Worm (Caenorhabditis elegans) whole organism, L1 larva: ENCODE measurements around the gene R02F2.8.

Source experiments
- alr-1 ChIP-seq: fragments of 200-800 bp; sonication (Bioruptor generic); optimal IDR thresholded peaks from 2 replicates; lab custom pipeline; 2018; ENCODE audit warnings: borderline replicate concordance, mild to moderate bottlenecking, missing genetic modification characterization, missing compliant biosample characterization
- aly-2 ChIP-seq: fragments of 150-350 bp; optimal IDR thresholded peaks from 2 replicates; lab custom pipeline; 2014; ENCODE audit warnings: missing biosample characterization, missing genetic modification characterization
- ceh-82 ChIP-seq, 3 experiments: fragments of 150-350 bp in 1 of 3; sonication (generic microtip) in 2 of 3; optimal IDR thresholded peaks; 2 replicates each; lab custom pipeline; 2014 to 2017; ENCODE audit warnings: missing biosample characterization in 3 of 3, missing genetic modification characterization in 3 of 3
- ces-1 ChIP-seq: fragments of 150-350 bp; optimal IDR thresholded peaks from 2 replicates; lab custom pipeline; 2014; ENCODE audit warnings: missing biosample characterization, missing genetic modification reagents, missing genetic modification characterization
- efl-1 ChIP-seq, 4 experiments: fragments of 150-350 bp; optimal IDR thresholded peaks in 3 of 4; peaks in 1 of 4; 1 replicate in 1 of 4; 2 replicates in 3 of 4; lab custom pipeline; 2014; ENCODE audit warnings: missing biosample characterization in 2 of 4, missing genetic modification characterization in 2 of 4, missing genetic modification reagents in 2 of 4
- elt-2 ChIP-seq: sonication (generic microtip); optimal IDR thresholded peaks from 2 replicates; lab custom pipeline; 2016; ENCODE audit warnings: missing genetic modification characterization, mild to moderate bottlenecking, inconsistent platforms, missing compliant biosample characterization, missing genetic modification reagents
- ets-5 ChIP-seq: fragments of 200-800 bp; sonication (Bioruptor generic); IDR thresholded peaks from 2 replicates; pipeline ENCODE4 v1.3.6; 2022; ENCODE audit warnings: missing genetic modification characterization, missing compliant biosample characterization
- fkh-4 ChIP-seq: sonication (generic microtip); optimal IDR thresholded peaks from 2 replicates; lab custom pipeline; 2016; ENCODE audit warnings: missing compliant biosample characterization, missing genetic modification characterization, borderline replicate concordance
- hlh-17 ChIP-seq: fragments of 200-800 bp; sonication (Bioruptor generic); optimal IDR thresholded peaks from 2 replicates; lab custom pipeline; 2018; ENCODE audit warnings: missing genetic modification characterization, mild to moderate bottlenecking, missing compliant biosample characterization, moderate library complexity, borderline replicate concordance
- hlh-4 ChIP-seq: sonication (generic microtip); optimal IDR thresholded peaks from 2 replicates; lab custom pipeline; 2016; ENCODE audit warnings: mild to moderate bottlenecking, missing genetic modification characterization, missing compliant biosample characterization
- hpl-2 ChIP-seq: fragments of 150-350 bp; optimal IDR thresholded peaks from 2 replicates; lab custom pipeline; 2014; ENCODE audit warnings: missing biosample characterization, missing genetic modification reagents, missing genetic modification characterization
- irx-1 ChIP-seq: sonication (generic microtip); optimal IDR thresholded peaks from 2 replicates; lab custom pipeline; 2016; ENCODE audit warnings: missing genetic modification characterization, missing compliant biosample characterization
- lin-14 ChIP-seq: fragments of 200-800 bp; sonication (Bioruptor generic); optimal IDR thresholded peaks from 2 replicates; lab custom pipeline; 2018; ENCODE audit warnings: mild to moderate bottlenecking, missing genetic modification characterization, moderate library complexity, missing compliant biosample characterization
- lin-15B ChIP-seq: fragments of 150-350 bp; sonication (generic microtip); optimal IDR thresholded peaks from 3 replicates; lab custom pipeline; 2014; ENCODE audit warnings: missing biosample characterization, missing genetic modification characterization
- lir-3 ChIP-seq: sonication (generic microtip); optimal IDR thresholded peaks from 2 replicates; lab custom pipeline; 2016; ENCODE audit warnings: mild to moderate bottlenecking, missing genetic modification characterization, moderate library complexity, missing compliant biosample characterization; ENCODE audit not compliant: poor library complexity
- mab-9 ChIP-seq: fragments of 200-800 bp; sonication (Bioruptor generic); IDR thresholded peaks from 2 replicates; pipeline ENCODE4 v1.3.6; 2022; ENCODE audit warnings: missing genetic modification reagents, missing genetic modification characterization, missing compliant biosample characterization
- mdl-1 ChIP-seq, 2 experiments: fragments of 150-350 bp; optimal IDR thresholded peaks; 2 replicates each; lab custom pipeline; 2014 to 2017; ENCODE audit warnings: missing biosample characterization in 2 of 2, missing genetic modification characterization in 2 of 2, inconsistent platforms in 1 of 2
- nhr-20 ChIP-seq: sonication (generic microtip); optimal IDR thresholded peaks from 2 replicates; lab custom pipeline; 2016; ENCODE audit warnings: mild to moderate bottlenecking, missing genetic modification characterization, missing compliant biosample characterization
- nhr-237 ChIP-seq: fragments of 150-350 bp; optimal IDR thresholded peaks from 2 replicates; lab custom pipeline; 2014; ENCODE audit warnings: missing biosample characterization, missing genetic modification characterization
- nhr-71 ChIP-seq: sonication (generic microtip); optimal IDR thresholded peaks from 2 replicates; lab custom pipeline; 2016; ENCODE audit warnings: mild to moderate bottlenecking, missing genetic modification characterization, moderate library complexity, missing compliant biosample characterization
- nhr-85 ChIP-seq: sonication (generic microtip); peaks from one replicate; lab custom pipeline; 2016; ENCODE audit warnings: missing genetic modification characterization, inconsistent platforms, missing compliant biosample characterization
- pax-3 ChIP-seq: fragments of 200-800 bp; sonication (Bioruptor generic); optimal IDR thresholded peaks from 2 replicates; lab custom pipeline; 2018; ENCODE audit warnings: mild to moderate bottlenecking, missing genetic modification characterization, moderate library complexity, missing compliant biosample characterization
- pqm-1 ChIP-seq: sonication (generic microtip); optimal IDR thresholded peaks from 3 replicates; lab custom pipeline; 2017; ENCODE audit warnings: missing biosample characterization, missing genetic modification characterization
- rnt-1 ChIP-seq: sonication (generic microtip); optimal IDR thresholded peaks from 2 replicates; lab custom pipeline; 2016; ENCODE audit warnings: mild to moderate bottlenecking, missing genetic modification characterization, moderate library complexity, missing compliant biosample characterization
- skn-1 ChIP-seq: fragments of 150-350 bp; optimal IDR thresholded peaks from 2 replicates; lab custom pipeline; 2014; ENCODE audit warnings: missing biosample characterization, missing genetic modification characterization
- sox-4 ChIP-seq: sonication (generic microtip); optimal IDR thresholded peaks from 2 replicates; lab custom pipeline; 2016; ENCODE audit warnings: missing genetic modification characterization, missing compliant biosample characterization
- sptf-1 ChIP-seq: fragments of 150-350 bp; optimal IDR thresholded peaks from 2 replicates; lab custom pipeline; 2014; ENCODE audit warnings: missing biosample characterization, missing genetic modification characterization
- swsn-7 ChIP-seq: sonication (generic microtip); optimal IDR thresholded peaks from 2 replicates; lab custom pipeline; 2016; ENCODE audit warnings: missing genetic modification characterization, missing compliant biosample characterization
- tbx-2 ChIP-seq: sonication (generic microtip); optimal IDR thresholded peaks from 2 replicates; lab custom pipeline; 2016; ENCODE audit warnings: missing genetic modification characterization, missing compliant biosample characterization
- unc-130 ChIP-seq: fragments of 150-350 bp; optimal IDR thresholded peaks from 2 replicates; lab custom pipeline; 2017; ENCODE audit warnings: missing biosample characterization, missing genetic modification characterization, inconsistent platforms
- unc-30 ChIP-seq: sonication (generic microtip); optimal IDR thresholded peaks from 2 replicates; lab custom pipeline; 2017; ENCODE audit warnings: missing biosample characterization, missing genetic modification characterization
- unc-86 ChIP-seq: sonication (generic microtip); optimal IDR thresholded peaks from 2 replicates; lab custom pipeline; 2016; ENCODE audit warnings: missing genetic modification characterization, missing compliant biosample characterization
- vab-15 ChIP-seq: sonication (generic microtip); optimal IDR thresholded peaks from 2 replicates; lab custom pipeline; 2017; ENCODE audit warnings: missing genotype, mild to moderate bottlenecking, missing genetic modification characterization, missing compliant biosample characterization
- zag-1 ChIP-seq: fragments of 150-350 bp; optimal IDR thresholded peaks from 2 replicates; lab custom pipeline; 2014; ENCODE audit warnings: missing biosample characterization, missing genetic modification characterization

Gene R02F2.8

DNA sequence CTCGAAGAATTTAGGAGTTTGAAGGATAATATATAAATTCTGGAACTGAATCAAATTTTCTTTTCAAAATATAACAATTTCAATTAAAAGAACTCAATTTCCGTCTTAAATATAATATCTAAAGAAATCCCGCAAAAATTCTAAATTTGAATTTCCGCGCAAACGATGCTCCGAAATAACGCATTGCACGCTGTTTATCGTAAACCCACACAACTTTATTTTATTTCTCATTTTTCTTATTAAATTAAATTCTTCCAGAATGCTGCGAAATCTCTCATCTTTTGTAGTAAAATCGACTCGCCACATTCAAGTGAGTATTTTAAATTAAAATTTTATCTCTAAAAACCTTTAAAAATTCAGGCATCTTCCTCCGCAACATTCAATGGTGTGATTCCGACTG is 3.9 kb upstream of the R02F2.8 start, which contains the start of gene R02F2.9 (continued):
- TF ChIP-seq pax-3 (tag; lab: Kevin White, UChicago) (no peak), nhr-71 (tag; lab: Kevin White, UChicago) (peak; percentile 82), ces-1 (GFP tag; lab: Kevin White, UChicago) (no peak), hlh-4 (tag; lab: Kevin White, UChicago) (no peak), tbx-2 (tag; lab: Kevin White, UChicago) (peak; percentile 70), swsn-7 (tag; lab: Kevin White, UChicago) (peak; percentile 71), nhr-20 (tag; lab: Kevin White, UChicago) (peak; percentile 72), alr-1 (tag; lab: Kevin White, UChicago) (no peak), ceh-82 (tag; optimal IDR thresholded peaks at IDR 0.05; lab: Kevin White, UChicago) (peak in 2 of 3 experiments; percentile 44 to 57), sptf-1 (tag; lab: Kevin White, UChicago) (no peak), skn-1 (peak; percentile 74), elt-2 (tag; lab: Kevin White, UChicago) (no peak), mdl-1 (tag; optimal IDR thresholded peaks at IDR 0.05; lab: Kevin White, UChicago) (no peak), pqm-1 (tag; lab: Kevin White, UChicago) (no peak), unc-86 (peak; percentile 59), sox-4 (tag; lab: Kevin White, UChicago) (no peak), hpl-2 (no peak), mab-9 (GFP tag; lab: Robert Waterston, UW) (no peak), lir-3 (tag; lab: Kevin White, UChicago) (peak; percentile 49), unc-130 (tag; lab: Kevin White, UChicago) (no peak), irx-1 (peak; percentile 20), lin-15B (tag; lab: Kevin White, UChicago) (peak; percentile 32), unc-30 (tag; lab: Kevin White, UChicago) (no peak), lin-14 (peak; percentile 58), fkh-4 (tag; lab: Kevin White, UChicago) (no peak), nhr-237 (tag; lab: Kevin White, UChicago) (no peak), vab-15 (tag; lab: Kevin White, UChicago) (no peak), aly-2 (tag; lab: Kevin White, UChicago) (peak; percentile 13), ets-5 (GFP tag; lab: Robert Waterston, UW) (no peak), hlh-17 (GFP tag; lab: Kevin White, UChicago) (no peak)

- TF ChIP-seq efl-1 (optimal IDR thresholded peaks at IDR 0.05; lab: Kevin White, UChicago) (no peak), efl-1 (GFP tag; optimal IDR thresholded peaks at IDR 0.05 in 1 of 2; lab: Kevin White, UChicago) (peak in 1 of 2 experiments; percentile 45), ces-1 (GFP tag; lab: Kevin White, UChicago) (no peak), hlh-17 (GFP tag; lab: Kevin White, UChicago) (no peak), nhr-85 (tag; lab: Kevin White, UChicago) (peak; percentile 9)
Observed at ce11 chrIII:5487087-5487603, 7.9 kb downstream of the R02F2.8 start, which contains the start of gene osg-1. TSS of gene osg-1 (plus strand) at chrIII:5487553.

DNA sequence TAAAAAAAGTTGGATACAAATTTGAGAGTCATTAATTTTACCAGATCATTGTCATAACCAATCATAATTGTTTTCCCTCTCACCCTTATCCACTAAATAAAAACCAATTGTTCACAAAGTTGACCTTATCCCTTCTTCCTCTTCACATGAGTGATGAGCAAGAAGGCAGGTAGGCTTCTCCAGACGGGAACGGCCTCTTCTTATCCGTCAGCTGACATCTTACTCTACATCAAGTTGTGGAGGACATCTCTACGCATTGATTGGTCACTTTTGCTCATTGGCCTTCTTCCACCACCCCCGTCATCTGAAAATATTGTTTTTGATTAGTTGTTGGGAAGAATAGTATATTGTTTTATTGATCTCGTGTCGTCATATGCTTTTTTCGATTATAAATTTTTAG is 8.7 kb downstream of the R02F2.8 start:
- TF ChIP-seq zag-1 (tag; lab: Kevin White, UChicago): no peak
- TF ChIP-seq hlh-17 (GFP tag; lab: Kevin White, UChicago): no peak
- peak; percentile 26 for TF ChIP-seq rnt-1 (tag; lab: Kevin White, UChicago)
- TF ChIP-seq lir-3 (tag; lab: Kevin White, UChicago): no peak
- no peak for TF ChIP-seq efl-1 (optimal IDR thresholded peaks at IDR 0.05; lab: Kevin White, UChicago)
- TF ChIP-seq efl-1 (GFP tag; optimal IDR thresholded peaks at IDR 0.05 in 1 of 2; lab: Kevin White, UChicago): peak in 1 of 2 experiments; percentile 42
